Worm (Caenorhabditis elegans) whole organism, L4/young adult: ENCODE measurements around the gene mam-2.
"Not testable (repeated sequence)": the region's sequence is repeated elsewhere in the genome, so short reads cannot be mapped to it uniquely, and the experiment has no call there.

Source experiments
- W03F9.2 ChIP-seq: fragments of 150-350 bp; optimal IDR thresholded peaks from 2 replicates; lab custom pipeline; 2014; ENCODE audit warnings: missing biosample characterization, missing genetic modification characterization
- dao-5 ChIP-seq: sonication (generic microtip); optimal IDR thresholded peaks from 2 replicates; lab custom pipeline; 2016; ENCODE audit warnings: missing genotype, missing genetic modification characterization, moderate library complexity, missing compliant biosample characterization
- him-1 ChIP-seq: sonication (generic microtip); optimal IDR thresholded peaks from 2 replicates; lab custom pipeline; 2016; ENCODE audit warnings: missing genotype, missing genetic modification reagents, missing genetic modification characterization, missing compliant biosample characterization

mam-2 gene

ce11 chrIV:10027566-10027965 is 44.6 kb downstream of the mam-2 start, which contains the start of gene gipc-2:
gipc-2 (minus strand) TSS chrIV:10027666.
- TF ChIP-seq him-1 (tag; lab: Kevin White, UChicago) (no peak), W03F9.2 (no peak), dao-5 (tag; lab: Kevin White, UChicago) (no peak)

- TF ChIP-seq him-1 (tag; lab: Kevin White, UChicago); dao-5 (tag; lab: Kevin White, UChicago); W03F9.2: not testable (repeated sequence)
Measured at ce11 chrIV:10028779-10029178, 45.8 kb downstream of the mam-2 start, which contains the start of the genes F44D12.16 and msd-2. F44D12.16 (plus strand) TSS chrIV:10029079. msd-2 (plus strand) TSS chrIV:10029083.

ce11 chrIV:10033053-10033452 is 50.1 kb downstream of the mam-2 start, which contains the start of gene F44D12.6:
F44D12.6 (plus strand) TSS chrIV:10033353.
- no peak for TF ChIP-seq him-1 (tag; lab: Kevin White, UChicago)

ce11 chrIV:10036966-10037365 is 54.0 kb downstream of the mam-2 start, which contains the start of gene F44D12.10:
F44D12.10 (minus strand) TSS chrIV:10037066.
- TF ChIP-seq W03F9.2, result no peak
- TF ChIP-seq dao-5 (tag; lab: Kevin White, UChicago), result no peak
- no peak for TF ChIP-seq him-1 (tag; lab: Kevin White, UChicago)
